Worm (Caenorhabditis elegans): ENCODE data around the gene his-3.

DNA sequence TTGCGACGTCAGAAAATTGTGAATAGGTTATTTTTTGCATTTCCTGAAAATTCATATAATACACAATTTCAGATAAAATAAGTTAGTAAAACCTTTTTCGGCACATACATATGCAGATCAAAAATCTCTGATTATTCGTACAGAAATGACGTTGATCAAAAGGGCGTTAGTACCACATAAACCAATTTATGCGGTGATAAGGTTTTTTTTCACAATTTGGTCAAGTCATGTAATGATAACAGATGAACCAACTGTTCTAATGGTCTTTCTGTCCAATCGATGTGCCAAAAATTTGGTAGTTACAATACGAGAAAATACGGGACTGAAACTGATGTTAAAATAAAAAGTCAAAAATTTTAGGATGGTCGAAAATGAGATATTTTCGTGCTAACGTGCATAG, 39.4 kb downstream of the his-3 start:
- TF ChIP-seq ref-2 (tag; optimal IDR thresholded peaks at IDR 0.05) (no peak), ceh-30 (tag; optimal IDR thresholded peaks at IDR 0.05) (no peak), pax-1 (tag; optimal IDR thresholded peaks at IDR 0.05) (no peak), pha-4 (tag; optimal IDR thresholded peaks at IDR 0.05) (no peak), T23F11.4 (GFP tag; optimal IDR thresholded peaks at IDR 0.05) (no peak)

All from whole organism, late embryonic.